Fruit fly (Drosophila melanogaster) whole organism, embryonic: ENCODE results near the gene Atg6.
A peak's percentile ranks its signal among the peaks of the same experiment; 100 is the strongest.

Experiments
- CG10565 ChIP-seq: fragments of 200-800 bp; sonication (Bioruptor generic); optimal IDR thresholded peaks from 3 replicates; lab custom pipeline; 2016; ENCODE audit warnings: missing biosample characterization, mild to moderate bottlenecking, missing genetic modification characterization
- CG12104 ChIP-seq: fragments of 200-800 bp; sonication (Bioruptor generic); optimal IDR thresholded peaks from 3 replicates; lab custom pipeline; 2016; ENCODE audit warnings: missing biosample characterization, missing genetic modification characterization
- CG12299 ChIP-seq: fragments of 200-800 bp; sonication (Bioruptor generic); optimal IDR thresholded peaks from 2 replicates; lab custom pipeline; 2018; ENCODE audit warnings: missing biosample characterization, mild to moderate bottlenecking, missing genetic modification characterization
- CG16779 ChIP-seq: fragments of 200-800 bp; sonication (Bioruptor generic); IDR thresholded peaks from 2 replicates; pipeline ENCODE4 v1.3.6; 2022; ENCODE audit warnings: missing biosample characterization, missing genetic modification characterization
- CG17361 ChIP-seq: fragments of 200-800 bp; sonication (Bioruptor generic); IDR thresholded peaks from 3 replicates; pipeline ENCODE4 v1.3.6; 2022; ENCODE audit warnings: missing biosample characterization, missing genetic modification characterization
- CG2678 ChIP-seq: fragments of 200-800 bp; sonication (Bioruptor generic); optimal IDR thresholded peaks from 3 replicates; lab custom pipeline; 2019; ENCODE audit warnings: missing biosample characterization, mild to moderate bottlenecking, missing genetic modification characterization, moderate library complexity
- CG31365 ChIP-seq: fragments of 200-800 bp; sonication (Bioruptor generic); optimal IDR thresholded peaks from 2 replicates; lab custom pipeline; 2018; ENCODE audit warnings: missing biosample characterization, mild to moderate bottlenecking, missing genetic modification characterization
- CG31441 ChIP-seq: fragments of 200-800 bp; sonication (Bioruptor generic); IDR thresholded peaks from 2 replicates; pipeline ENCODE4 v1.3.6; 2022; ENCODE audit warnings: missing biosample characterization, missing genetic modification characterization
- CG3281 ChIP-seq: fragments of 200-800 bp; sonication (Bioruptor generic); optimal IDR thresholded peaks from 3 replicates; lab custom pipeline; 2017; ENCODE audit warnings: missing biosample characterization, mild to moderate bottlenecking, missing genetic modification characterization
- CG6683 ChIP-seq: fragments of 200-800 bp; sonication (Bioruptor generic); optimal IDR thresholded peaks from 2 replicates; lab custom pipeline; 2017; ENCODE audit warnings: missing biosample characterization, mild to moderate bottlenecking, missing genetic modification characterization, missing genetic modification reagents
- CG6791 ChIP-seq: fragments of 200-800 bp; sonication (Bioruptor generic); IDR thresholded peaks from 3 replicates; pipeline ENCODE4 v1.3.6; 2022; ENCODE audit warnings: missing biosample characterization, missing genetic modification characterization; ENCODE audit not compliant: partially characterized antibody
- CG7556 ChIP-seq: fragments of 200-800 bp; sonication (Bioruptor generic); optimal IDR thresholded peaks from 2 replicates; lab custom pipeline; 2017; ENCODE audit warnings: missing biosample characterization, mild to moderate bottlenecking, missing genetic modification characterization
- CG7745 ChIP-seq: fragments of 200-800 bp; sonication (Bioruptor generic); optimal IDR thresholded peaks from 2 replicates; lab custom pipeline; 2018; ENCODE audit warnings: missing biosample characterization, mild to moderate bottlenecking, missing genetic modification characterization, moderate library complexity
- CG9797 ChIP-seq: fragments of 200-800 bp; sonication (Bioruptor generic); optimal IDR thresholded peaks from 3 replicates; lab custom pipeline; 2018; ENCODE audit warnings: missing biosample characterization, mild to moderate bottlenecking, missing genetic modification characterization
- CG9876 ChIP-seq: fragments of 200-800 bp; sonication (Bioruptor generic); optimal IDR thresholded peaks from 2 replicates; lab custom pipeline; 2016; ENCODE audit warnings: missing biosample characterization, missing genetic modification characterization
- CkIIα-i1 ChIP-seq: fragments of 200-800 bp; sonication (Bioruptor generic); IDR thresholded peaks from 2 replicates; pipeline ENCODE4 v1.3.6; 2022; ENCODE audit warnings: missing biosample characterization, missing genetic modification characterization
- D ChIP-seq, 2 experiments: fragments of 200-800 bp in 1 of 2; fragments of >200 bp in 1 of 2; sonication (Bioruptor generic) in 1 of 2; optimal IDR thresholded peaks; 2 replicates in 1 of 2; 3 replicates in 1 of 2; lab custom pipeline; 2017; ENCODE audit warnings: mild to moderate bottlenecking in 1 of 2, missing biosample characterization in 1 of 2, missing genetic modification characterization in 1 of 2, missing genetic modification reagents in 1 of 2
- Deaf1 ChIP-seq: fragments of 200-800 bp; optimal IDR thresholded peaks from 3 replicates; lab custom pipeline; 2019; ENCODE audit warnings: missing biosample characterization, mild to moderate bottlenecking, missing genetic modification characterization, moderate library complexity
- Doc2 ChIP-seq: fragments of 200-800 bp; sonication (Bioruptor generic); IDR thresholded peaks from 2 replicates; pipeline ENCODE4 v1.3.6; 2022; ENCODE audit warnings: missing biosample characterization, missing genetic modification characterization
- Drgx ChIP-seq: fragments of 200-800 bp; sonication (Bioruptor generic); IDR thresholded peaks from 2 replicates; pipeline ENCODE4 v1.3.6; 2022; ENCODE audit warnings: missing biosample characterization, missing genetic modification characterization
- Ets97D ChIP-seq: fragments of 200-800 bp; sonication (Bioruptor generic); optimal IDR thresholded peaks from 3 replicates; lab custom pipeline; 2016; ENCODE audit warnings: missing biosample characterization, missing genetic modification characterization
- HLH4C ChIP-seq: fragments of 200-800 bp; sonication (Bioruptor generic); IDR thresholded peaks from 3 replicates; pipeline ENCODE4 v1.3.6; 2022; ENCODE audit warnings: missing biosample characterization, missing genetic modification characterization; ENCODE audit not compliant: partially characterized antibody
- Hand ChIP-seq: fragments of 200-800 bp; sonication (Bioruptor generic); optimal IDR thresholded peaks from 2 replicates; lab custom pipeline; 2017; ENCODE audit warnings: mild to moderate bottlenecking, missing biosample characterization, missing genetic modification reagents, missing genetic modification characterization
- Hmr ChIP-seq: fragments of 200-800 bp; sonication (Bioruptor generic); optimal IDR thresholded peaks from 3 replicates; lab custom pipeline; 2017; ENCODE audit warnings: mild to moderate bottlenecking, missing biosample characterization, missing genetic modification reagents, missing genetic modification characterization
- Kr ChIP-seq: fragments of 200-800 bp; sonication (Bioruptor generic); optimal IDR thresholded peaks from 2 replicates; lab custom pipeline; 2017; ENCODE audit warnings: missing biosample characterization, mild to moderate bottlenecking, missing genetic modification characterization
- Optix ChIP-seq: fragments of 200-800 bp; sonication (Bioruptor generic); IDR thresholded peaks from 3 replicates; pipeline ENCODE4 v1.3.6; 2022; ENCODE audit warnings: missing biosample characterization, missing genetic modification characterization
- Stat92E ChIP-seq, 3 experiments: fragments of >200 bp in 2 of 3; fragments of 200-800 bp in 1 of 3; sonication (Bioruptor generic) in 1 of 3; optimal IDR thresholded peaks; 2 replicates each; lab custom pipeline; 2017 to 2019; ENCODE audit warnings: missing biosample characterization in 3 of 3, missing genetic modification characterization in 3 of 3, mild to moderate bottlenecking in 1 of 3, moderate library complexity in 1 of 3
- abd-A ChIP-seq: fragments of 200-800 bp; sonication (Bioruptor generic); optimal IDR thresholded peaks from 3 replicates; lab custom pipeline; 2019; ENCODE audit warnings: missing biosample characterization, mild to moderate bottlenecking, missing genetic modification characterization, moderate library complexity
- ac ChIP-seq: fragments of 200-800 bp; sonication (Bioruptor generic); optimal IDR thresholded peaks from 3 replicates; lab custom pipeline; 2017; ENCODE audit warnings: missing biosample characterization, mild to moderate bottlenecking, missing genetic modification characterization
- ash1 ChIP-seq: fragments of 200-800 bp; sonication (Bioruptor generic); optimal IDR thresholded peaks from 2 replicates; lab custom pipeline; 2018; ENCODE audit warnings: missing biosample characterization, mild to moderate bottlenecking, missing genetic modification characterization
- caup ChIP-seq: fragments of 200-800 bp; sonication (Bioruptor generic); optimal IDR thresholded peaks from 3 replicates; lab custom pipeline; 2017; ENCODE audit warnings: missing biosample characterization, mild to moderate bottlenecking, missing genetic modification characterization, moderate library complexity; ENCODE audit not compliant: severe bottlenecking
- gcm ChIP-seq: fragments of 200-800 bp; sonication (Bioruptor generic); optimal IDR thresholded peaks from 2 replicates; lab custom pipeline; 2019; ENCODE audit warnings: missing biosample characterization, mild to moderate bottlenecking, missing genetic modification characterization, moderate library complexity
- gcm2 ChIP-seq: fragments of 200-800 bp; sonication (Bioruptor generic); optimal IDR thresholded peaks from 2 replicates; lab custom pipeline; 2016; ENCODE audit warnings: missing biosample characterization, missing genetic modification characterization
- grn ChIP-seq: fragments of 200-800 bp; sonication (Bioruptor generic); optimal IDR thresholded peaks from 3 replicates; lab custom pipeline; 2017; ENCODE audit warnings: missing biosample characterization, missing genetic modification characterization
- h ChIP-seq: fragments of >200 bp; optimal IDR thresholded peaks from 2 replicates; lab custom pipeline; 2017
- knrl ChIP-seq: fragments of 200-800 bp; sonication (Bioruptor generic); IDR thresholded peaks from 3 replicates; pipeline ENCODE4 v1.3.6; 2022; ENCODE audit warnings: missing biosample characterization, missing genetic modification characterization; ENCODE audit not compliant: partially characterized antibody
- luna ChIP-seq: fragments of 200-800 bp; sonication (Bioruptor generic); optimal IDR thresholded peaks from 2 replicates; lab custom pipeline; 2016; ENCODE audit warnings: missing biosample characterization, missing genetic modification characterization
- mam ChIP-seq: fragments of 200-800 bp; sonication (Bioruptor generic); optimal IDR thresholded peaks from 3 replicates; lab custom pipeline; 2016; ENCODE audit warnings: missing biosample characterization, missing genetic modification characterization
- pnt ChIP-seq: fragments of 200-800 bp; sonication (Bioruptor generic); optimal IDR thresholded peaks from 3 replicates; lab custom pipeline; 2016; ENCODE audit warnings: missing biosample characterization, missing genetic modification characterization
- pros ChIP-seq: fragments of 200-800 bp; sonication (Bioruptor generic); optimal IDR thresholded peaks from 3 replicates; lab custom pipeline; 2019; ENCODE audit warnings: missing biosample characterization, mild to moderate bottlenecking, missing genetic modification characterization, moderate library complexity
- sim ChIP-seq: fragments of 200-800 bp; sonication (Bioruptor generic); IDR thresholded peaks from 2 replicates; pipeline ENCODE4 v1.3.6; 2022; ENCODE audit warnings: missing biosample characterization, missing genetic modification characterization
- sna ChIP-seq: fragments of 200-800 bp; sonication (Bioruptor generic); IDR thresholded peaks from 2 replicates; pipeline ENCODE4 v1.3.6; 2022; ENCODE audit warnings: missing biosample characterization, missing genetic modification characterization; ENCODE audit not compliant: partially characterized antibody
- so ChIP-seq: fragments of 200-800 bp; sonication (Bioruptor generic); IDR thresholded peaks from 3 replicates; pipeline ENCODE4 v1.3.6; 2022; ENCODE audit warnings: missing biosample characterization, missing genetic modification characterization
- stwl ChIP-seq: fragments of 200-800 bp; sonication (Bioruptor generic); optimal IDR thresholded peaks from 3 replicates; lab custom pipeline; 2018; ENCODE audit warnings: missing biosample characterization, mild to moderate bottlenecking, missing genetic modification characterization, moderate library complexity
- toy ChIP-seq: fragments of 200-800 bp; sonication (Bioruptor generic); IDR thresholded peaks from 2 replicates; pipeline ENCODE4 v1.3.6; 2022; ENCODE audit warnings: missing biosample characterization, missing genetic modification characterization
- unc-4 ChIP-seq: fragments of 200-800 bp; sonication (Bioruptor generic); IDR thresholded peaks from 2 replicates; pipeline ENCODE4 v1.3.6; 2022; ENCODE audit warnings: missing biosample characterization, missing genetic modification characterization; ENCODE audit not compliant: partially characterized antibody
- zfh2 ChIP-seq: fragments of 200-800 bp; sonication (Bioruptor generic); optimal IDR thresholded peaks from 2 replicates; lab custom pipeline; 2016; ENCODE audit warnings: missing biosample characterization, missing genetic modification characterization

The Atg6 gene

DNA sequence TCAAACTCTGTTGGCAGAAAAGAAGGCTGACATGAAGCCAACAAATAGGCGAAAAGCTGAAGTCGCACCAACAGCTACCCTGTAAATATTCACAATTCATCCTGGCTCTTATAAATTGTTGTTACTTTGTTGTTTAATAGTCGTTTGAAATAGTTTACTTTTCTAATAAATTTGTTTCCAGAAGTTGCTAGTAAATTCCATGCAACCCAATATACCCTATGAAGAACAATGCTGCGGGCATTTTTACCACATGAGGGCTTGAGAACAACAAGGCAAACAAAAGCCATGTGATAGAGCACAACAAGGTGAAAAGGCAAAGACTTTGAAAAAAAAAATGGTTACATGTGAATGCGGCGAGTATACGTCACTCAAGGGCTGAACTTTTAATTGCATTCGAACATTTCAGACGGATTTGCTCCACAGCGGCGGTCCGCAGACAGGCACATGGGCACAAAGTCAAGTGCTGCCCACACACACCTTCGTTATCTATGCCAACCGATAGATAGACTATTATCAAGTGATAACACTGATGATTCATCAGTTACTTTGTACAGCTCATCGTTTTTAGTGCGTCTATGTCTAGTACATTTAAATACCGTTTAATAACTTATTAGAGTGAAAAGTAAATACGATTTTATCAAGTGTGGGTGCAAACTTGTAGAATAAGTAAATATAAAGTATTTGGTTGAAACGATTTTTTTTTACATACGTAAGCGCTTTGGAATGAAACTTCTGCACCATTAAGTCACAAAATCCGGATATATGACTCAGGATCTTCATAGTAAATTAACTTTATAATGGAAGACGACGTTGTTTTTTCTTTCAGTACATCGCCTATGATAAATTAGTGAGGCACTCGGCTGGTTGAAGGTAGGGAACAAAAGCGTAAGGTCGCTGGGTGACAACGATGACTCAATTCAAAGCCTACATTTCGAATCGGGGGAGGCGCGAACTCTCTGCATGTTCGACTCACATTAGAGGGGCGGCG, 48.8 kb upstream of the Atg6 start (continued):
- no peak for TF ChIP-seq sna (GFP tag; lab: Robert Waterston, UW)
- no peak for TF ChIP-seq CG10565
- TF ChIP-seq unc-4 (GFP tag; lab: Robert Waterston, UW) = no peak
- TF ChIP-seq CG16779 (GFP tag; lab: Robert Waterston, UW) = 0 out of 2 replicates have a peak, but pooled peaks have one; percentile 46
- no peak for TF ChIP-seq Kr (GFP tag; lab: Kevin White, UChicago)
- peak; percentile 76 for TF ChIP-seq gcm (GFP tag; lab: Kevin White, UChicago)
- TF ChIP-seq Deaf1 (tag; lab: Kevin White, UChicago) = peak; percentile 40
- no peak for TF ChIP-seq knrl
- no peak for TF ChIP-seq ash1 (GFP tag; lab: Kevin White, UChicago)
- no peak for TF ChIP-seq toy (GFP tag; lab: Robert Waterston, UW)
- TF ChIP-seq stwl (tag; lab: Kevin White, UChicago) = no peak
- no peak for TF ChIP-seq HLH4C (GFP tag; lab: Robert Waterston, UW)
- TF ChIP-seq CG6791 (GFP tag; lab: Robert Waterston, UW) = no peak
- peak; percentile 44 for TF ChIP-seq luna (GFP tag; lab: Kevin White, UChicago)
- TF ChIP-seq sim (GFP tag; lab: Robert Waterston, UW) = 0 out of 2 replicates have a peak, but pooled peaks have one; percentile 54
- peak; percentile 61; the same call in 1 of the 2 replicates for TF ChIP-seq CkIIα-i1 (GFP tag; lab: Robert Waterston, UW)
- TF ChIP-seq Hand (GFP tag; lab: Kevin White, UChicago) = peak; percentile 2
- peak; percentile 47 for TF ChIP-seq grn
- TF ChIP-seq pnt = peak; percentile 72
- TF ChIP-seq CG31441 (GFP tag; lab: Robert Waterston, UW) = peak; percentile 51
- peak; percentile 70; the same call in 2 of the 3 replicates for TF ChIP-seq Optix (GFP tag; lab: Robert Waterston, UW)
- TF ChIP-seq CG31365 = peak; percentile 28
- TF ChIP-seq caup = peak; percentile 73
- TF ChIP-seq abd-A (tag; lab: Kevin White, UChicago) = no peak
- peak; percentile 67 for TF ChIP-seq CG3281 (GFP tag; lab: Kevin White, UChicago)
- no peak for TF ChIP-seq D (optimal IDR thresholded peaks at IDR 0.05; lab: Kevin White, UChicago)
- peak; percentile 45 for TF ChIP-seq D (GFP tag; optimal IDR thresholded peaks at IDR 0.05; lab: Kevin White, UChicago)
- TF ChIP-seq CG17361 (GFP tag; lab: Robert Waterston, UW) = peak; percentile 51
- peak; percentile 72 for TF ChIP-seq CG9876 (GFP tag; lab: Kevin White, UChicago)
- peak; percentile 16 for TF ChIP-seq ac (GFP tag; lab: Kevin White, UChicago)
- TF ChIP-seq CG7745 (tag; lab: Kevin White, UChicago) = no peak
- TF ChIP-seq CG2678 (tag; lab: Kevin White, UChicago) = peak; percentile 79
- peak; percentile 12 for TF ChIP-seq CG7556
- TF ChIP-seq Ets97D (GFP tag; lab: Kevin White, UChicago) = peak; percentile 44
- TF ChIP-seq gcm2 (GFP tag; lab: Kevin White, UChicago) = peak; percentile 62
- no peak for TF ChIP-seq pros (GFP tag; lab: Kevin White, UChicago)
- TF ChIP-seq CG6683 (GFP tag; lab: Kevin White, UChicago) = no peak
- peak; percentile 47 for TF ChIP-seq CG12299
- peak; percentile 89 for TF ChIP-seq mam
- TF ChIP-seq so (GFP tag; lab: Robert Waterston, UW) = peak; percentile 78
- no peak for TF ChIP-seq h (lab: Kevin White, UChicago)
- peak; percentile 76 for TF ChIP-seq zfh2
- no peak for TF ChIP-seq Stat92E (GFP tag; optimal IDR thresholded peaks at IDR 0.05; lab: Kevin White, UChicago)
- TF ChIP-seq CG9797 (GFP tag; lab: Kevin White, UChicago) = no peak
- no peak for TF ChIP-seq Doc2 (GFP tag; lab: Robert Waterston, UW)
- TF ChIP-seq CG12104 = peak; percentile 56
- TF ChIP-seq Hmr (GFP tag; lab: Kevin White, UChicago) = peak; percentile 64
- peak; percentile 81 for TF ChIP-seq Drgx (GFP tag; lab: Robert Waterston, UW)
